Worm (Caenorhabditis elegans) whole organism, L3 larva: ENCODE results near the gene srxa-18.

Experiments
- R02D3.7 ChIP-seq: fragments of 150-350 bp; optimal IDR thresholded peaks from 2 replicates; lab custom pipeline; 2014; ENCODE audit warnings: missing biosample characterization, missing genetic modification characterization
- ZK546.5 ChIP-seq: sonication (generic microtip); optimal IDR thresholded peaks from 2 replicates; lab custom pipeline; 2017; ENCODE audit warnings: missing biosample characterization, missing genetic modification characterization
- ceh-82 ChIP-seq: fragments of 150-350 bp; optimal IDR thresholded peaks from 2 replicates; lab custom pipeline; 2014; ENCODE audit warnings: missing biosample characterization, missing genetic modification characterization
- elt-3 ChIP-seq, 3 experiments: fragments of 150-350 bp in 1 of 3; sonication (generic microtip) in 2 of 3; optimal IDR thresholded peaks; 2 replicates in 2 of 3; 4 replicates in 1 of 3; lab custom pipeline; 2014 to 2017; ENCODE audit warnings: missing biosample characterization in 3 of 3, missing genetic modification characterization in 3 of 3
- mdl-1 ChIP-seq: fragments of 150-350 bp; optimal IDR thresholded peaks from 2 replicates; lab custom pipeline; 2014; ENCODE audit warnings: missing biosample characterization, missing genetic modification characterization
- nfya-1 ChIP-seq: sonication (generic microtip); optimal IDR thresholded peaks from 2 replicates; lab custom pipeline; 2017; ENCODE audit warnings: missing genetic modification characterization, mild to moderate bottlenecking, missing compliant biosample characterization, antibody characterized with exemption, moderate library complexity; ENCODE audit not compliant: insufficient read depth
- nhr-11 ChIP-seq: fragments of 150-350 bp; optimal IDR thresholded peaks from 2 replicates; lab custom pipeline; 2014; ENCODE audit warnings: missing biosample characterization, missing genetic modification characterization
- nhr-12 ChIP-seq: fragments of 150-350 bp; optimal IDR thresholded peaks from 2 replicates; lab custom pipeline; 2014; ENCODE audit warnings: missing biosample characterization, missing genetic modification characterization
- nhr-237 ChIP-seq: fragments of 150-350 bp; optimal IDR thresholded peaks from 2 replicates; lab custom pipeline; 2014; ENCODE audit warnings: missing biosample characterization, missing genetic modification characterization
- nhr-25 ChIP-seq: sonication (generic microtip); optimal IDR thresholded peaks from 2 replicates; lab custom pipeline; 2017; ENCODE audit warnings: missing biosample characterization, missing genetic modification characterization
- ztf-11 ChIP-seq: fragments of 150-350 bp; optimal IDR thresholded peaks from 2 replicates; lab custom pipeline; 2014; ENCODE audit warnings: missing biosample characterization, missing genetic modification characterization

- no peak for TF ChIP-seq nfya-1 (tag; lab: Kevin White, UChicago)
- no peak for TF ChIP-seq elt-3 (tag; optimal IDR thresholded peaks at IDR 0.05; lab: Kevin White, UChicago)
- TF ChIP-seq ceh-82 (tag; lab: Kevin White, UChicago), result no peak
- TF ChIP-seq ztf-11, result no peak
- no peak for TF ChIP-seq nhr-12 (tag; lab: Kevin White, UChicago)
- TF ChIP-seq nhr-11 (tag; lab: Kevin White, UChicago), result no peak
- no peak for TF ChIP-seq R02D3.7
- TF ChIP-seq nhr-25 (tag; lab: Kevin White, UChicago), result no peak
- no peak for TF ChIP-seq nhr-237 (tag; lab: Kevin White, UChicago)
- TF ChIP-seq ZK546.5 (tag; lab: Kevin White, UChicago), result no peak
- no peak for TF ChIP-seq mdl-1
Observed at ce11 chrV:10114329-10114728, 6.5 kb downstream of the srxa-18 start, which contains the start of gene cht-5.
